Fruit fly (Drosophila melanogaster) whole organism, prepupa: ENCODE measurements around the gene CG3164.

Source experiments
- CG10669 ChIP-seq: fragments of 200-800 bp; sonication (Bioruptor generic); optimal IDR thresholded peaks from 3 replicates; lab custom pipeline; 2018; ENCODE audit warnings: missing biosample characterization, mild to moderate bottlenecking, missing genetic modification characterization, moderate library complexity
- CG11762 ChIP-seq: fragments of 200-800 bp; sonication (Bioruptor generic); optimal IDR thresholded peaks from 3 replicates; lab custom pipeline; 2016; ENCODE audit warnings: missing biosample characterization, missing genetic modification characterization; ENCODE audit not compliant: insufficient read depth
- CG1621 ChIP-seq: fragments of 200-800 bp; sonication (Bioruptor generic); optimal IDR thresholded peaks from 3 replicates; lab custom pipeline; 2018; ENCODE audit warnings: missing biosample characterization, mild to moderate bottlenecking, missing genetic modification characterization
- CG16779 ChIP-seq: fragments of 200-800 bp; sonication (Bioruptor generic); optimal IDR thresholded peaks from 3 replicates; lab custom pipeline; 2017; ENCODE audit warnings: missing biosample characterization, mild to moderate bottlenecking, missing genetic modification characterization
- CG31627 ChIP-seq: fragments of 200-800 bp; sonication (Bioruptor generic); optimal IDR thresholded peaks from 3 replicates; lab custom pipeline; 2016; ENCODE audit warnings: missing biosample characterization, missing genetic modification characterization
- CG32006 ChIP-seq: fragments of 200-800 bp; sonication (Bioruptor generic); optimal IDR thresholded peaks from 3 replicates; lab custom pipeline; 2017; ENCODE audit warnings: missing biosample characterization, mild to moderate bottlenecking, missing genetic modification characterization
- CG3919 ChIP-seq: fragments of 200-800 bp; sonication (Bioruptor generic); optimal IDR thresholded peaks from 3 replicates; lab custom pipeline; 2016; ENCODE audit warnings: missing biosample characterization, missing genetic modification characterization
- CG4318 ChIP-seq: fragments of 200-800 bp; sonication (Bioruptor generic); optimal IDR thresholded peaks from 3 replicates; lab custom pipeline; 2017; ENCODE audit warnings: missing biosample characterization, mild to moderate bottlenecking, missing genetic modification characterization
- CG6276 ChIP-seq: fragments of 200-800 bp; sonication (Bioruptor generic); optimal IDR thresholded peaks from 2 replicates; lab custom pipeline; 2017; ENCODE audit warnings: missing biosample characterization, mild to moderate bottlenecking, missing genetic modification characterization
- CG6792 ChIP-seq: fragments of 200-800 bp; sonication (Bioruptor generic); optimal IDR thresholded peaks from 3 replicates; lab custom pipeline; 2016; ENCODE audit warnings: missing biosample characterization, missing genetic modification characterization
- CG6808 ChIP-seq: fragments of 200-800 bp; sonication (Bioruptor generic); optimal IDR thresholded peaks from 3 replicates; lab custom pipeline; 2017; ENCODE audit warnings: missing biosample characterization, missing genetic modification characterization, mild to moderate bottlenecking, moderate library complexity, missing genetic modification reagents
- CG6854 ChIP-seq: fragments of 200-800 bp; sonication (Bioruptor generic); optimal IDR thresholded peaks from 2 replicates; lab custom pipeline; 2017; ENCODE audit warnings: missing biosample characterization, mild to moderate bottlenecking, missing genetic modification characterization
- CG7368 ChIP-seq: fragments of 200-800 bp; sonication (Bioruptor generic); optimal IDR thresholded peaks from 3 replicates; lab custom pipeline; 2016; ENCODE audit warnings: missing biosample characterization, missing genetic modification characterization
- CG8119 ChIP-seq: fragments of 200-800 bp; sonication (Bioruptor generic); IDR thresholded peaks from 3 replicates; pipeline ENCODE4 v1.3.6; 2022; ENCODE audit warnings: missing biosample characterization, missing genetic modification characterization
- CG8632 ChIP-seq: fragments of 200-800 bp; sonication (Bioruptor generic); optimal IDR thresholded peaks from 3 replicates; lab custom pipeline; 2016; ENCODE audit warnings: missing biosample characterization, missing genetic modification characterization
- CG9139 ChIP-seq: fragments of 200-800 bp; sonication (Bioruptor generic); optimal IDR thresholded peaks from 3 replicates; lab custom pipeline; 2017; ENCODE audit warnings: missing biosample characterization, mild to moderate bottlenecking, missing genetic modification characterization
- Eip75B ChIP-seq: fragments of 200-800 bp; sonication (Bioruptor generic); optimal IDR thresholded peaks from 3 replicates; lab custom pipeline; 2016; ENCODE audit warnings: missing biosample characterization, missing genetic modification characterization
- Eip78C ChIP-seq: fragments of 200-800 bp; sonication (Bioruptor generic); peaks from one replicate; lab custom pipeline; 2016; ENCODE audit warnings: missing biosample characterization, missing genetic modification characterization
- Eip93F ChIP-seq: fragments of 200-800 bp; sonication (Bioruptor generic); optimal IDR thresholded peaks from 2 replicates; lab custom pipeline; 2016; ENCODE audit warnings: missing biosample characterization, mild to moderate bottlenecking, missing genetic modification characterization
- Ets96B ChIP-seq: fragments of 200-800 bp; optimal IDR thresholded peaks from 2 replicates; lab custom pipeline; 2019; ENCODE audit warnings: missing biosample characterization, mild to moderate bottlenecking, missing genetic modification characterization, moderate library complexity
- Met ChIP-seq: fragments of 200-800 bp; sonication (Bioruptor generic); optimal IDR thresholded peaks from 3 replicates; lab custom pipeline; 2016; ENCODE audit warnings: missing biosample characterization, missing genetic modification characterization
- OdsH ChIP-seq: fragments of 200-800 bp; sonication (Bioruptor generic); optimal IDR thresholded peaks from 3 replicates; lab custom pipeline; 2016; ENCODE audit warnings: missing biosample characterization, missing genetic modification characterization
- Smox ChIP-seq: fragments of 200-800 bp; sonication (Bioruptor generic); optimal IDR thresholded peaks from 3 replicates; lab custom pipeline; 2016; ENCODE audit warnings: missing biosample characterization, missing genetic modification characterization
- Sox102F ChIP-seq: fragments of 200-800 bp; sonication (Bioruptor generic); optimal IDR thresholded peaks from 2 replicates; lab custom pipeline; 2016; ENCODE audit warnings: missing biosample characterization, mild to moderate bottlenecking, missing genetic modification characterization
- Sox14 ChIP-seq: fragments of 200-800 bp; sonication (Bioruptor generic); optimal IDR thresholded peaks from 3 replicates; lab custom pipeline; 2016; ENCODE audit warnings: missing biosample characterization, missing genetic modification characterization
- acj6 ChIP-seq: fragments of 200-800 bp; sonication (Bioruptor generic); optimal IDR thresholded peaks from 3 replicates; lab custom pipeline; 2016; ENCODE audit warnings: missing biosample characterization, missing genetic modification characterization
- cyc ChIP-seq: fragments of 200-800 bp; sonication (Bioruptor generic); optimal IDR thresholded peaks from 3 replicates; lab custom pipeline; 2016; ENCODE audit warnings: missing biosample characterization, missing genetic modification characterization
- dac ChIP-seq: fragments of 200-800 bp; sonication (Bioruptor generic); optimal IDR thresholded peaks from 2 replicates; lab custom pipeline; 2017; ENCODE audit warnings: missing biosample characterization, mild to moderate bottlenecking, missing genetic modification characterization
- eg ChIP-seq: fragments of 200-800 bp; sonication (Bioruptor generic); IDR thresholded peaks from 3 replicates; pipeline ENCODE4 v1.3.6; 2022; ENCODE audit warnings: missing biosample characterization, missing genetic modification characterization
- fkh ChIP-seq: fragments of 200-800 bp; sonication (Bioruptor generic); optimal IDR thresholded peaks from 3 replicates; lab custom pipeline; 2017; ENCODE audit warnings: missing biosample characterization, mild to moderate bottlenecking, missing genetic modification characterization, moderate library complexity
- lz ChIP-seq: fragments of 200-800 bp; sonication (Bioruptor generic); optimal IDR thresholded peaks from 3 replicates; lab custom pipeline; 2016; ENCODE audit warnings: missing biosample characterization, missing genetic modification characterization
- pdm3 ChIP-seq: fragments of 200-800 bp; sonication (Bioruptor generic); optimal IDR thresholded peaks from 3 replicates; lab custom pipeline; 2016; ENCODE audit warnings: missing biosample characterization, missing genetic modification characterization
- spab ChIP-seq: fragments of 200-800 bp; sonication (Bioruptor generic); optimal IDR thresholded peaks from 2 replicates; lab custom pipeline; 2017; ENCODE audit warnings: missing biosample characterization, mild to moderate bottlenecking, missing genetic modification characterization, missing genetic modification reagents
- ss ChIP-seq, 2 experiments: fragments of 200-800 bp; sonication (Bioruptor generic); optimal IDR thresholded peaks; 2 replicates in 1 of 2; 3 replicates in 1 of 2; lab custom pipeline; 2017 to 2018; ENCODE audit warnings: mild to moderate bottlenecking in 2 of 2, missing biosample characterization in 2 of 2, missing genetic modification characterization in 2 of 2, moderate library complexity in 1 of 2
- svp ChIP-seq: fragments of 200-800 bp; sonication (Bioruptor generic); peaks from one replicate; lab custom pipeline; 2016; ENCODE audit warnings: missing biosample characterization, missing genetic modification characterization
- vri ChIP-seq: fragments of 200-800 bp; sonication (Bioruptor generic); optimal IDR thresholded peaks from 3 replicates; lab custom pipeline; 2016; ENCODE audit warnings: missing biosample characterization, mild to moderate bottlenecking, missing genetic modification characterization

Gene CG3164

dm6 chr2L:128977-129941 is 1.3 kb downstream of the CG3164 start (continued):
- TF ChIP-seq Ets96B (tag; lab: Kevin White, UChicago) (peak; percentile 18), Met (GFP tag; lab: Kevin White, UChicago) (peak; percentile 47), Sox102F (GFP tag; lab: Kevin White, UChicago) (peak; percentile 87), CG6854 (GFP tag; lab: Kevin White, UChicago) (peak; percentile 91), CG16779 (peak; percentile 80), pdm3 (no peak), lz (peak; percentile 25), Eip75B (GFP tag; lab: Kevin White, UChicago) (peak; percentile 37), CG3919 (GFP tag; lab: Kevin White, UChicago) (peak; percentile 47), svp (GFP tag; lab: Kevin White, UChicago) (peak; percentile 87), CG4318 (GFP tag; lab: Kevin White, UChicago) (no peak), Eip78C (peak; percentile 83), OdsH (no peak), CG8119 (GFP tag; lab: Robert Waterston, UW) (peak; percentile 66), Smox (GFP tag; lab: Kevin White, UChicago) (no peak), CG9139 (GFP tag; lab: Kevin White, UChicago) (peak; percentile 63), CG32006 (GFP tag; lab: Kevin White, UChicago) (no peak), CG11762 (GFP tag; lab: Kevin White, UChicago) (no peak), Sox14 (GFP tag; lab: Kevin White, UChicago) (peak; percentile 96), CG6792 (GFP tag; lab: Kevin White, UChicago) (peak; percentile 6), Eip93F (GFP tag; lab: Kevin White, UChicago) (peak; percentile 83), CG8632 (GFP tag; lab: Kevin White, UChicago) (no peak), acj6 (GFP tag; lab: Kevin White, UChicago) (no peak), CG10669 (no peak)

dm6 chr2L:128296-128715 is 2.3 kb downstream of the CG3164 start:
- no peak for TF ChIP-seq CG7368 (GFP tag; lab: Kevin White, UChicago)
- peak; percentile 37 for TF ChIP-seq CG9139 (GFP tag; lab: Kevin White, UChicago)
- TF ChIP-seq fkh = peak; percentile 72
- peak; percentile 16 for TF ChIP-seq svp (GFP tag; lab: Kevin White, UChicago)
- peak; percentile 35 for TF ChIP-seq CG6808
- TF ChIP-seq spab (GFP tag; lab: Kevin White, UChicago) = peak; percentile 5
- TF ChIP-seq eg (GFP tag; lab: Robert Waterston, UW) = peak; percentile 18; the same call in 1 of the 3 replicates
- TF ChIP-seq CG8119 (GFP tag; lab: Robert Waterston, UW) = 0 out of 3 replicates have a peak, but pooled peaks have one; percentile 14
- no peak for TF ChIP-seq Smox (GFP tag; lab: Kevin White, UChicago)
- TF ChIP-seq Ets96B (tag; lab: Kevin White, UChicago) = no peak
- TF ChIP-seq CG1621 = peak; percentile 89
- TF ChIP-seq ss (GFP tag; optimal IDR thresholded peaks at IDR 0.05; lab: Kevin White, UChicago) = peak in 1 of 2 experiments; percentile 62
- peak; percentile 85 for TF ChIP-seq Sox14 (GFP tag; lab: Kevin White, UChicago)
- TF ChIP-seq CG6792 (GFP tag; lab: Kevin White, UChicago) = no peak
- TF ChIP-seq Eip78C = peak; percentile 76

dm6 chr2L:125364-126252 is 5.0 kb downstream of the CG3164 start:
- TF ChIP-seq CG31627 (GFP tag; lab: Kevin White, UChicago) (no peak), vri (GFP tag; lab: Kevin White, UChicago) (peak; percentile 20), cyc (GFP tag; lab: Kevin White, UChicago) (no peak), Eip78C (peak; percentile 60), fkh (peak; percentile 7), CG6276 (peak; percentile 41), svp (GFP tag; lab: Kevin White, UChicago) (peak; percentile 91), dac (no peak)
